Worm (Caenorhabditis elegans): ENCODE results near the gene srd-7.

- TF ChIP-seq lin-13 (tag; optimal IDR thresholded peaks at IDR 0.05) = no peak
- TF ChIP-seq ces-1 (GFP tag; optimal IDR thresholded peaks at IDR 0.05) = no peak
- TF ChIP-seq hlh-1 (tag; optimal IDR thresholded peaks at IDR 0.05) = no peak
- no peak for TF ChIP-seq lsy-2 (tag; optimal IDR thresholded peaks at IDR 0.05)
- TF ChIP-seq nhr-12 (tag; optimal IDR thresholded peaks at IDR 0.05) = no peak
- TF ChIP-seq ceh-83 (GFP tag; optimal IDR thresholded peaks at IDR 0.05) = no peak
- TF ChIP-seq unc-62 (GFP tag; optimal IDR thresholded peaks at IDR 0.05) = no peak
- TF ChIP-seq ham-2 (GFP tag; optimal IDR thresholded peaks at IDR 0.05) = no peak
These were observed 24.8 kb upstream of the srd-7 start for ce11 chrIV:10811388-10811787.

All from whole organism, mixed stage, embryonic.